Worm (Caenorhabditis elegans): Measurements from ENCODE around the gene Y116F11A.3.
A peak's percentile ranks its signal among the peaks of the same experiment; 100 is the strongest.

The Y116F11A.3 gene

DNA sequence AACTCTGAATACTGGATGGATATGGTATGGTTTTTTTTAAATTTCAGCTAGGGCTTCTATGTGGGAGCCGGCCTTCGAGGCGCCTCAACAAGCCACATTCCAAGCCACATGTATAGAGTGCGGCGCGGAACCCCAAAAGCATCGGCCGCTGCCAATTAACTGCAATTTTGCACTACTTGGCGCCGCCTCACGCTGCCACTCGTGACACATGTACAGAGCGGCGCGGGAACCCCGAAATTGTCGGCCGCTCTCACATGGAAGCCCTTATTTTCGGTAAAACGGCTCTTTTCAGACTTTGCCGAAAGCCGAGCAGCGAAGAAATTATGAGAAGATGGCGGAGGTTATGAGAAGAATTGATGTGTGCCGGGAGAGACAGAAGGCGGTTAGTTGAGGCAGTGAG lies 15.0 kb downstream of the Y116F11A.3 start:
- TF ChIP-seq hnd-1 (tag; optimal IDR thresholded peaks at IDR 0.05) (no peak), sea-1 (GFP tag; conservative IDR thresholded peaks at IDR 0.05) (0 out of 2 replicates have a peak, but pooled peaks have one; percentile 32)

DNA sequence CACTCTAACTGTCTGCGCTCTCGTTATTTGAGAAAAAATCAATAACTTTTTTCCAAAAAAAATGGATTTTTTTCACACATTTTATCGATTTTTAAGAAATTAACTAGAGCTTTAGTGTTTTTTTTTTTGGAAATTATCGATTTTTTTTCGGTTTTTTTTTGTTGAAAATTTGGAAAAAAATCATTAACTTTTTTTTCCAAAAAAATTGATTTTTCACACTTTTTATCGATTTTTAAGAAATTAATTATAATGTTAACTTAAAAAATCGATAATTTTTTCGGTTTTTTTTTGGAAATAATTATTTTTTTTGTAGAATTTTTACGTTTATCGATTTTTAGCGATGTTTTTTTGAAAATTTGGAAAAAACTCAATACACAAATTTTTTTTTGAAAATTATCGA lies 15.4 kb downstream of the Y116F11A.3 start:
- no peak for TF ChIP-seq pes-1 (GFP tag; IDR thresholded peaks at IDR 0.05)
- no peak for TF ChIP-seq hmg-4 (GFP tag; optimal IDR thresholded peaks at IDR 0.05)
- TF ChIP-seq aly-1 (tag; optimal IDR thresholded peaks at IDR 0.05) = no peak
- no peak for TF ChIP-seq ets-7 (tag; optimal IDR thresholded peaks at IDR 0.05)
- TF ChIP-seq hnd-1 (tag; optimal IDR thresholded peaks at IDR 0.05) = no peak
- TF ChIP-seq F13C5.2 (tag; optimal IDR thresholded peaks at IDR 0.05) = no peak

DNA sequence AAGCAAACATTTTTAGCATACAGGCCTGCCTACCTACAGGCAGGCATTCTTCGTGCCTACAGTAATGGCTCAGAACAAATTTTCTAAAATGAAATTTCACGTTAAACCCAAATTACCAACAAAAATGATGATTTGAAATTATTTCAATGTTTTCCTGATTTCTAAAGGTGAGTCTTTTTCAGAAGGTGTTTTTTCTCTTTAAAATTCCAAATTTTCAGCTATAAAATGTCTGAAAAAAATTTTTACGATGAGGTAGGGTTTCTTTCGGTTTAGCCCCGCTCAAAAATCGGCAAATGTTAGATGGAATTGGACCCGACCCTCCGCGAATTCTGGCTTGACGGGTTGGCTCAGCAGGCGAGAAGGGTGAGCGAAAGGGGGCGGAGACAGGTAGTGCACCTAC lies 17.0 kb downstream of the Y116F11A.3 start, which contains the start of gene W04E12.5:
Gene W04E12.5 (plus strand): TSS at position 301 of the 400 bp plus-strand sequence.
- no peak for TF ChIP-seq F13C5.2 (tag; optimal IDR thresholded peaks at IDR 0.05)
- TF ChIP-seq scrt-1 (GFP tag; IDR thresholded peaks at IDR 0.05) = no peak
- TF ChIP-seq tra-4 (tag; optimal IDR thresholded peaks at IDR 0.05) = no peak
- TF ChIP-seq ama-1 (optimal IDR thresholded peaks at IDR 0.05) = no peak
- no peak for TF ChIP-seq sea-1 (GFP tag; conservative IDR thresholded peaks at IDR 0.05)
- no peak for TF ChIP-seq hmg-4 (GFP tag; optimal IDR thresholded peaks at IDR 0.05)
- no peak for TF ChIP-seq flt-1 (GFP tag; IDR thresholded peaks at IDR 0.05)
- no peak for TF ChIP-seq ceh-36 (tag; optimal IDR thresholded peaks at IDR 0.05)
- TF ChIP-seq tbx-37 (GFP tag; conservative IDR thresholded peaks at IDR 0.05) = no peak
- TF ChIP-seq hmbx-1 (tag; optimal IDR thresholded peaks at IDR 0.05) = no peak
- TF ChIP-seq tbx-11 (GFP tag; IDR thresholded peaks at IDR 0.05) = no peak
- TF ChIP-seq hnd-1 (tag; optimal IDR thresholded peaks at IDR 0.05) = no peak
- no peak for TF ChIP-seq ets-7 (tag; optimal IDR thresholded peaks at IDR 0.05)
- TF ChIP-seq ceh-13 (GFP tag; optimal IDR thresholded peaks at IDR 0.05) = no peak
- no peak for TF ChIP-seq pes-1 (GFP tag; IDR thresholded peaks at IDR 0.05)

DNA sequence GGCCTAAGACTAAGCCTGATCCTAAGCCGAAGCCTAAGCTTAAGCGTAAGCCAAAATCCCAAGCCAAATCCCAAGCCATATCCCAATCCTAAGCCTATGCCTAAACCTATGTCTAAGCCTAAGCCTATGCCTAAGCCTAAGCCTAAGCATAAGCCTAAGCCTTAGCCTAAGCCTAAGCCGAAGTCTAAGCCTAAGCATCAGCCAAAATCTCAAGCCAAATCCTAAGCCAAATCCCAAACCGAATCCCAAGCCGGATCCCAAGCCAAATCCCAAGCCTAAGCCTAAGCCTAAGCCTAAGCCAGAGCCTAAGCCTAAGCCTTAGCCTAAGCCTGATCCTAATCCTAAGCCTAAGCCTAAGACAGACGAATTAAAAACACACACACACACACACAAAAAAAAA lies 18.3 kb downstream of the Y116F11A.3 start:
- TF ChIP-seq ceh-36 (tag; optimal IDR thresholded peaks at IDR 0.05) = peak; percentile 81
- no peak for TF ChIP-seq hmg-4 (GFP tag; optimal IDR thresholded peaks at IDR 0.05)
- no peak for TF ChIP-seq ama-1 (optimal IDR thresholded peaks at IDR 0.05)

DNA sequence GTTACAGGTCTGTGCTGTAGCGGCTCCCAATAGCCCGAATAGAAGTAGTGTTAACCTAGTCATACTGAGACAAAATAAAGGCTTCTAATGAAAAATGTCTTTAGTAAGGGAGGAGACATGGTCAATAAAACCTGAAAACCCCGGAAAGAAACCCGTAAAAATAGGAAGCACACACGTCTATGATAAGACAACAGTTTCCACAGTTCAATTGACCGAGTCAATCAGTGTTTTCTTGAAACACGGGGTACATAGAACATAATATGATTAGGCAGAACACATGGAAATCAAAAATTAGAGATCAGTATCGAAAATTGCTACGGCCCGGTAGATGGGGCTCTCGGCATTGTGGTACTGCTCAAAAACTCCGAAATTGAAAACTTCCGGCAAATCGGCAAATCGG lies 22.3 kb downstream of the Y116F11A.3 start, which contains the start of gene clec-49:
Gene clec-49 (minus strand): TSS at position 103 of the 400 bp plus-strand sequence.
- TF ChIP-seq ets-7 (tag; optimal IDR thresholded peaks at IDR 0.05) (no peak), tra-4 (tag; optimal IDR thresholded peaks at IDR 0.05) (no peak), hnd-1 (tag; optimal IDR thresholded peaks at IDR 0.05) (no peak), sea-1 (GFP tag; conservative IDR thresholded peaks at IDR 0.05) (no peak), hmg-4 (GFP tag; optimal IDR thresholded peaks at IDR 0.05) (no peak), scrt-1 (GFP tag; IDR thresholded peaks at IDR 0.05) (no peak), flt-1 (GFP tag; IDR thresholded peaks at IDR 0.05) (no peak), tbx-11 (GFP tag; IDR thresholded peaks at IDR 0.05) (no peak), ama-1 (optimal IDR thresholded peaks at IDR 0.05) (no peak), B0310.2 (tag; optimal IDR thresholded peaks at IDR 0.05) (no peak), ceh-13 (GFP tag; optimal IDR thresholded peaks at IDR 0.05) (no peak), aly-1 (tag; optimal IDR thresholded peaks at IDR 0.05) (no peak), pes-1 (GFP tag; IDR thresholded peaks at IDR 0.05) (no peak), hmbx-1 (tag; optimal IDR thresholded peaks at IDR 0.05) (no peak), F13C5.2 (tag; optimal IDR thresholded peaks at IDR 0.05) (no peak)

DNA sequence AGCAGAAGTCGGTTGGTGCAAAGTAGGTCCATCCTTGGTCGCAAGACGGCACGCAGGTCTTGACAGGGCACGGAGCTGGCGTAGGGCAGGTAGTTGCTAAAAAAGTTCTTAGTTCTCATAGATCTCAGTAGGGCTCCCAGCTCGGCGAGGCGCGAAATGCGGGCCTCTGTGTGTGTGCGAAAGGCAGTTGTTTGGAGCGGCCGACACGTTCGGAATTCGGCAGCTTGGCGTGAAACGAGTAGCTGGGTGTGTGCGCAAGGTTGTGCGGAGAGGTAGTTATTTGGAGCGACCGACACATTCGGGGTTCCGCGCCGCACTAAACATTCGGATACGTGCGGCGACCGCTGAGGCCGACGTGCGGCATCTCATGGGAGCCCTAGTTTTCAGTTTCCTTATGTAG lies 24.0 kb downstream of the Y116F11A.3 start:
- TF ChIP-seq hmbx-1 (tag; optimal IDR thresholded peaks at IDR 0.05) (no peak), ceh-36 (tag; optimal IDR thresholded peaks at IDR 0.05) (no peak), scrt-1 (GFP tag; IDR thresholded peaks at IDR 0.05) (no peak), sea-1 (GFP tag; conservative IDR thresholded peaks at IDR 0.05) (no peak), flt-1 (GFP tag; IDR thresholded peaks at IDR 0.05) (no peak), pes-1 (GFP tag; IDR thresholded peaks at IDR 0.05) (no peak), ets-7 (tag; optimal IDR thresholded peaks at IDR 0.05) (no peak), F13C5.2 (tag; optimal IDR thresholded peaks at IDR 0.05) (no peak), hnd-1 (tag; optimal IDR thresholded peaks at IDR 0.05) (no peak)

DNA sequence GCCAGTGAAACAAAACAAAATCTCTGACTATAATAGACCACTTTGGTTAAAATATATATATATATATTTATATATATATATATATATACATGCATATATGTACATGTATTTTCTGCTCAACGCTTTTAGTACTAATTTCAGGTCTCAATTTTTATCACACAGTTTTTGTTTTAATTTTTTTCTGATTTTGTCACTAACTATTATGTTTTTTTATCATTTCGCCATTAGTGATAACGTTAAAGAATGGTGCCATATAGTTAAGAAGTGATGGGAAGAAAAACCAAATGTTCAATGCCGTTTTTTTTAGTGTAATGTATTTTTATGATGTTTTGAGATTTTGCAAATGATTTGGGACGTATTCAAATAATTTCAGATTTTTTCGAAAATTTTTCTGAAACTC lies 25.5 kb downstream of the Y116F11A.3 start:
- TF ChIP-seq flt-1 (GFP tag; IDR thresholded peaks at IDR 0.05) = no peak
- no peak for TF ChIP-seq aly-1 (tag; optimal IDR thresholded peaks at IDR 0.05)
- no peak for TF ChIP-seq scrt-1 (GFP tag; IDR thresholded peaks at IDR 0.05)
- no peak for TF ChIP-seq tra-4 (tag; optimal IDR thresholded peaks at IDR 0.05)
- TF ChIP-seq ceh-36 (tag; optimal IDR thresholded peaks at IDR 0.05) = no peak
- no peak for TF ChIP-seq hnd-1 (tag; optimal IDR thresholded peaks at IDR 0.05)
- TF ChIP-seq hmbx-1 (tag; optimal IDR thresholded peaks at IDR 0.05) = no peak
- TF ChIP-seq pes-1 (GFP tag; IDR thresholded peaks at IDR 0.05) = no peak
- TF ChIP-seq ama-1 (optimal IDR thresholded peaks at IDR 0.05) = no peak
- no peak for TF ChIP-seq tbx-37 (GFP tag; conservative IDR thresholded peaks at IDR 0.05)
- TF ChIP-seq B0310.2 (tag; optimal IDR thresholded peaks at IDR 0.05) = no peak
- TF ChIP-seq tbx-11 (GFP tag; IDR thresholded peaks at IDR 0.05) = no peak
- no peak for TF ChIP-seq F13C5.2 (tag; optimal IDR thresholded peaks at IDR 0.05)

DNA sequence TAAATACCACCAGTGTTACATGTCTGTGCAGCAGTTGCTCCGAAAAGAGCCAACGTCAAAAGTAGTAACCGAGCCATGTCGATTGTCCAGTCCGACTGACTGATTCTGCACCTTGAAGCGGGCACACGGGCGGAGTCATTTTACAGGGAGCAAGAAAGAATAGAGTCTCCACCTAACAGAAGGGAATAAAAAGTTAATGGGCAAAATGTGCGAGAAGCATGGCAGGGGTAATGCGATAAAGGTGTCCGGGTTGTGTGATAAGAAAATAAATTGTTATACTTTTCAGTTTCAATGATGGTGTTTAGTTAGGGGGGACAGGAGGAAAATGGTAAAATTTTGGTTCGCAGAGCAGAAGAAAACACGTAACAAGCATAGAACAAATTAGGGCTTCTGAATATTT lies 26.4 kb downstream of the Y116F11A.3 start, which contains the start of gene clec-50:
Gene clec-50 (minus strand): TSS at position 109 of the 400 bp plus-strand sequence.
- TF ChIP-seq sea-1 (GFP tag; conservative IDR thresholded peaks at IDR 0.05) = no peak
- no peak for TF ChIP-seq tra-4 (tag; optimal IDR thresholded peaks at IDR 0.05)
- TF ChIP-seq tbx-11 (GFP tag; IDR thresholded peaks at IDR 0.05) = no peak
- TF ChIP-seq B0310.2 (tag; optimal IDR thresholded peaks at IDR 0.05) = no peak
- no peak for TF ChIP-seq hmg-4 (GFP tag; optimal IDR thresholded peaks at IDR 0.05)
- no peak for TF ChIP-seq ama-1 (optimal IDR thresholded peaks at IDR 0.05)
- no peak for TF ChIP-seq ceh-36 (tag; optimal IDR thresholded peaks at IDR 0.05)
- TF ChIP-seq ceh-13 (GFP tag; optimal IDR thresholded peaks at IDR 0.05) = no peak
- TF ChIP-seq aly-1 (tag; optimal IDR thresholded peaks at IDR 0.05) = no peak
- no peak for TF ChIP-seq hmbx-1 (tag; optimal IDR thresholded peaks at IDR 0.05)
- TF ChIP-seq flt-1 (GFP tag; IDR thresholded peaks at IDR 0.05) = no peak
- TF ChIP-seq F13C5.2 (tag; optimal IDR thresholded peaks at IDR 0.05) = no peak
- TF ChIP-seq ets-7 (tag; optimal IDR thresholded peaks at IDR 0.05) = no peak
- no peak for TF ChIP-seq scrt-1 (GFP tag; IDR thresholded peaks at IDR 0.05)
- TF ChIP-seq tbx-37 (GFP tag; conservative IDR thresholded peaks at IDR 0.05) = no peak
- no peak for TF ChIP-seq pes-1 (GFP tag; IDR thresholded peaks at IDR 0.05)

Measured in whole organism, early embryonic.